Worm (Caenorhabditis elegans): Measurements from ENCODE around the gene T25B9.8.
A peak's percentile ranks its signal among the peaks of the same experiment; 100 is the strongest.

The T25B9.8 gene

DNA sequence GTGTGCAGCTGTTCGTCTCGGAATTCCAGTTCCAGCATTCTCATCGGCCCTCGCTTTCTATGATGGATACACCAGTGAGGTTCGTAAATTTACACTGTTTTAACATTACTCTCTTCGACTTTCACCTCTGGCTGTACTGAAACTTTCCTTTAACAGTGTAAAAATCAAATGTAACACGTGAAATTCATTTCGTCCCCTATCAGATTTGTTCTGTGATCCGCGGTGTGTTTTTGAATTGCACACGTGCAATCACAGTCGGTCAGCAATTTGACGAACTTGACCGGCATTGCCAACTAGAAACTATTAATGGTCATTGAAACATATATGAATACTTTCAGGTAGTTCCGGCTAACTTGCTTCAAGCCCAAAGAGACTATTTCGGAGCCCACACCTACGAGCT is 9.1 kb upstream of the T25B9.8 start:
- TF ChIP-seq nhr-21 (tag; optimal IDR thresholded peaks at IDR 0.05) = peak; percentile 2
- peak; percentile 73 for TF ChIP-seq sma-3 (GFP tag; optimal IDR thresholded peaks at IDR 0.05)
- no peak for TF ChIP-seq nhr-6 (tag; optimal IDR thresholded peaks at IDR 0.05)
- no peak for TF ChIP-seq nhr-129 (tag; optimal IDR thresholded peaks at IDR 0.05)
- peak; percentile 48 for TF ChIP-seq nhr-25 (tag; optimal IDR thresholded peaks at IDR 0.05)
- no peak for TF ChIP-seq mab-5 (tag; optimal IDR thresholded peaks at IDR 0.05)
- TF ChIP-seq unc-55 (GFP tag; optimal IDR thresholded peaks at IDR 0.05) = no peak
- TF ChIP-seq sma-9 (GFP tag; optimal IDR thresholded peaks at IDR 0.05) = peak; percentile 74
- TF ChIP-seq sma-9 (tag; optimal IDR thresholded peaks at IDR 0.05) = no peak
- TF ChIP-seq blmp-1 (tag; optimal IDR thresholded peaks at IDR 0.05; ENCODE audit: insufficient read depth) = peak; percentile 77
- TF ChIP-seq ceh-82 (tag; optimal IDR thresholded peaks at IDR 0.05) = no peak

- no peak for TF ChIP-seq F13H6.1 (tag; optimal IDR thresholded peaks at IDR 0.05)
- no peak for TF ChIP-seq mbf-1 (tag; optimal IDR thresholded peaks at IDR 0.05)
- TF ChIP-seq unc-39 (tag; optimal IDR thresholded peaks at IDR 0.05) = no peak
- TF ChIP-seq Y55F3AM.14 (GFP tag; optimal IDR thresholded peaks at IDR 0.05) = no peak
- no peak for TF ChIP-seq nhr-10 (tag; optimal IDR thresholded peaks at IDR 0.05)
- no peak for TF ChIP-seq ceh-16 (tag; optimal IDR thresholded peaks at IDR 0.05)
- TF ChIP-seq nhr-12 (tag; optimal IDR thresholded peaks at IDR 0.05) = no peak
- no peak for TF ChIP-seq sma-9 (GFP tag; optimal IDR thresholded peaks at IDR 0.05)
- no peak for TF ChIP-seq sma-9 (tag; optimal IDR thresholded peaks at IDR 0.05)
- no peak for TF ChIP-seq gmeb-1 (tag; optimal IDR thresholded peaks at IDR 0.05)
Observed at ce11 chrIV:10773811-10774210, 5.8 kb upstream of the T25B9.8 start, which contains the start of gene inpp-1. Gene inpp-1 (minus strand): TSS chrIV:10773911.

- TF ChIP-seq nhr-237 (tag; optimal IDR thresholded peaks at IDR 0.05) (no peak), nhr-12 (tag; optimal IDR thresholded peaks at IDR 0.05) (no peak), ztf-11 (tag; optimal IDR thresholded peaks at IDR 0.05) (no peak), crh-2 (tag; optimal IDR thresholded peaks at IDR 0.05) (no peak), nhr-129 (tag; optimal IDR thresholded peaks at IDR 0.05) (no peak), skn-1 (tag; optimal IDR thresholded peaks at IDR 0.05) (no peak)
Observed at ce11 chrIV:10771296-10771695, 3.3 kb upstream of the T25B9.8 start.

ce11 chrIV:10769353-10769752 is 1.4 kb upstream of the T25B9.8 start, which contains the start of gene T25B9.9:
Gene T25B9.9 (plus strand): TSS chrIV:10769653.
- no peak for TF ChIP-seq alr-1 (tag; optimal IDR thresholded peaks at IDR 0.05)
- no peak for TF ChIP-seq sma-3 (GFP tag; optimal IDR thresholded peaks at IDR 0.05)
- no peak for TF ChIP-seq nhr-23 (tag; optimal IDR thresholded peaks at IDR 0.05)
- no peak for TF ChIP-seq nhr-25 (tag; optimal IDR thresholded peaks at IDR 0.05)
- TF ChIP-seq unc-62 (GFP tag; optimal IDR thresholded peaks at IDR 0.05) = no peak
- no peak for TF ChIP-seq nhr-77 (tag; optimal IDR thresholded peaks at IDR 0.05)
- no peak for TF ChIP-seq F13H6.1 (tag; optimal IDR thresholded peaks at IDR 0.05)
- TF ChIP-seq nhr-11 (tag; optimal IDR thresholded peaks at IDR 0.05) = no peak
- no peak for TF ChIP-seq sma-9 (GFP tag; optimal IDR thresholded peaks at IDR 0.05)
- TF ChIP-seq sma-9 (tag; optimal IDR thresholded peaks at IDR 0.05) = no peak

DNA sequence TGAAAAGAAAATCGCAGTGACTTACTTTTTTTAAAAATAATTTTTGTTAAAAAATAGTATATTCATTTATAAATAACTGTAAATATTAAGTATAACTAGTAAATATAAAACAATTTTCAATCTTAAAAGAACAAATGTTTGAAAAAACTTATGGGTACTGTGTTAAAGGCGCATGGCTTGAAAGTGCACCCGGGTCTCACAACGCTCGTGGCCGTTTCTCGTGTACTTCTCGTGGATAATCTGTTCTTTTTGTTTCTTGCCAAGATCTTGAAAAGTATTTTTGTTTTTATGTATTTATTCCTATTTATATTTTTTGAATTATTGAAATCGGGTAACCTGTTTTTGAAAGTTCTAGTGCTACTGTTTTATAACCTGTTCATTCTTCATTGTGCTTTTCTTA is 1.9 kb downstream of the T25B9.8 start:
- TF ChIP-seq lsy-2 (tag; optimal IDR thresholded peaks at IDR 0.05) (peak in 1 of 2 experiments; percentile 54), fos-1 (tag; optimal IDR thresholded peaks at IDR 0.05) (no peak), lin-39 (tag; optimal IDR thresholded peaks at IDR 0.05) (no peak), crh-2 (tag; optimal IDR thresholded peaks at IDR 0.05) (no peak), blmp-1 (tag; optimal IDR thresholded peaks at IDR 0.05; ENCODE audit: insufficient read depth) (no peak), ztf-4 (tag; optimal IDR thresholded peaks at IDR 0.05) (no peak), unc-62 (GFP tag; optimal IDR thresholded peaks at IDR 0.05) (no peak), nhr-10 (tag; optimal IDR thresholded peaks at IDR 0.05) (no peak)

DNA sequence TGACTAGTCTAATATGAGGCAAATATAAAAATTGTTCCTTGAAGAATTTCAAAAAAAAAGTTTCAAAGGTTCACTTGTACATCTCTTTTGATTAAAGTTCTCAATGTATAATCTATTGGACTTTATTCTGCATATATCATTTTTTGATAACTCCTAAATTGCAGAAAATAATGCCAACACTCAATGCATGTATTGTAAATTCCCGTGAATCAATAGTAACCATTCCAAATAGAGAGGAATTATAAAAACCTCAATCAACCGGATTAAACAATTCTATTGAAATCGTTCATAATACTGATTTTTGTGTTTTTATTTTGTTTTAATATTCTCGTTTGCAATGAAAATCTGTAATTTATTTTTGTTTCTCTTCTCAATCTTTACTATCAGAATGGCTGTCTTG is 2.9 kb downstream of the T25B9.8 start, which contains the start of gene T25B9.12:
T25B9.12 (plus strand) TSS at position 301 of the 400 bp plus-strand sequence.
- no peak for TF ChIP-seq sma-9 (GFP tag; optimal IDR thresholded peaks at IDR 0.05)
- no peak for TF ChIP-seq sma-9 (tag; optimal IDR thresholded peaks at IDR 0.05)
- TF ChIP-seq gmeb-1 (tag; optimal IDR thresholded peaks at IDR 0.05) = no peak
- TF ChIP-seq nhr-23 (tag; optimal IDR thresholded peaks at IDR 0.05) = no peak
